Worm (Caenorhabditis elegans) whole organism, midembryonic: ENCODE measurements around the gene W08F4.7.

ENCODE experiments used
- flt-1 ChIP-seq: fragments of 200-800 bp; sonication (Bioruptor generic); IDR thresholded peaks from 2 replicates; pipeline ENCODE4 v1.3.6; 2022; ENCODE audit warnings: missing genetic modification characterization, missing compliant biosample characterization
- ref-1 ChIP-seq: fragments of 200-800 bp; sonication (Bioruptor generic); conservative IDR thresholded peaks from 2 replicates; pipeline ENCODE4 v1.3.6; 2022; ENCODE audit warnings: missing genetic modification reagents, missing genetic modification characterization, missing compliant biosample characterization

DNA sequence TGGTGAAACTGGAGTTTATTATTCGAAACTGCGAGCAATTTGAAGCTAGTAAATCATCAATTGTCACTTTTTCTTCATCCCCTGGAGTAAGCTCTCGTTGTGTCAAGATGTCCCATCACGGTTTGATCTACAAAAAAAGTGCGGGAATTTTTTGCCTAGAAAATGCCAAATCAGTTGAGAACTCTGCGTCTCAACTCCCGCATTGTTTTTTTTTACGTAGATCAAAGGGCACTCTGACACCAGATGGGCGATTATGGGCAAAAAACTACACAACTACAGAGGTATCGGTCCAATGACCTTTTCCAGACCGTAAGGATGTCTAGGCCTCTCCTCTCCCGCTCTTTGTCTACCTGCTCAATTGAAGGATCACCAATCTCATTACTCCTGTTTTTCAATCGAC, 10.0 kb upstream of the W08F4.7 start, which contains the start of gene fbxb-34:
- no peak for TF ChIP-seq flt-1 (GFP tag; lab: Robert Waterston, UW)
- TF ChIP-seq ref-1 (GFP tag; lab: Robert Waterston, UW): no peak
